Fruit fly (Drosophila melanogaster) whole organism, embryonic: ENCODE data around the gene CG3097.

Experiments
- Antp ChIP-seq: fragments of 200-800 bp; sonication (Bioruptor generic); optimal IDR thresholded peaks from 3 replicates; lab custom pipeline; 2016; ENCODE audit warnings: missing biosample characterization, missing genetic modification characterization
- Asciz ChIP-seq: fragments of 200-800 bp; sonication (Bioruptor generic); optimal IDR thresholded peaks from 2 replicates; lab custom pipeline; 2017; ENCODE audit warnings: missing biosample characterization, mild to moderate bottlenecking, missing genetic modification characterization, missing genetic modification reagents
- Blimp-1 ChIP-seq: fragments of 200-800 bp; sonication (Bioruptor generic); optimal IDR thresholded peaks from 3 replicates; lab custom pipeline; 2018; ENCODE audit warnings: missing biosample characterization, missing genetic modification characterization, mild to moderate bottlenecking, moderate library complexity, missing genetic modification reagents
- CG10321 ChIP-seq: fragments of 200-800 bp; sonication (Bioruptor generic); IDR thresholded peaks from 2 replicates; pipeline ENCODE4 v1.3.6; 2022; ENCODE audit warnings: missing biosample characterization, missing genetic modification characterization
- CG10462 ChIP-seq: fragments of 200-800 bp; sonication (Bioruptor generic); optimal IDR thresholded peaks from 2 replicates; lab custom pipeline; 2016; ENCODE audit warnings: missing biosample characterization, missing genetic modification characterization
- CG10543 ChIP-seq: fragments of 200-800 bp; sonication (Bioruptor generic); optimal IDR thresholded peaks from 3 replicates; lab custom pipeline; 2017; ENCODE audit warnings: missing biosample characterization, mild to moderate bottlenecking, missing genetic modification characterization, moderate library complexity
- CG10959 ChIP-seq: fragments of 200-800 bp; sonication (Bioruptor generic); IDR thresholded peaks from 2 replicates; pipeline ENCODE4 v1.3.6; 2022; ENCODE audit warnings: missing biosample characterization, missing genetic modification characterization
- CG12071 ChIP-seq: fragments of 200-800 bp; sonication (Bioruptor generic); optimal IDR thresholded peaks from 3 replicates; lab custom pipeline; 2018; ENCODE audit warnings: missing biosample characterization, mild to moderate bottlenecking, missing genetic modification characterization
- CG12659 ChIP-seq: fragments of 200-800 bp; sonication (Bioruptor generic); optimal IDR thresholded peaks from 3 replicates; lab custom pipeline; 2017; ENCODE audit warnings: mild to moderate bottlenecking, missing biosample characterization, missing genetic modification reagents, missing genetic modification characterization
- CG13424 ChIP-seq: fragments of 200-800 bp; sonication (Bioruptor generic); optimal IDR thresholded peaks from 2 replicates; lab custom pipeline; 2019; ENCODE audit warnings: missing biosample characterization, mild to moderate bottlenecking, missing genetic modification characterization, moderate library complexity
- CG15269 ChIP-seq: fragments of 200-800 bp; sonication (Bioruptor generic); optimal IDR thresholded peaks from 2 replicates; lab custom pipeline; 2018; ENCODE audit warnings: missing biosample characterization, mild to moderate bottlenecking, missing genetic modification characterization, moderate library complexity
- CG15601 ChIP-seq: fragments of 200-800 bp; sonication (Bioruptor generic); optimal IDR thresholded peaks from 3 replicates; lab custom pipeline; 2019; ENCODE audit warnings: missing biosample characterization, mild to moderate bottlenecking, missing genetic modification characterization, moderate library complexity
- CG17359 ChIP-seq: fragments of 200-800 bp; sonication (Bioruptor generic); optimal IDR thresholded peaks from 3 replicates; lab custom pipeline; 2018; ENCODE audit warnings: missing biosample characterization, mild to moderate bottlenecking, missing genetic modification characterization, moderate library complexity
- CG31388 ChIP-seq: fragments of 200-800 bp; sonication (Bioruptor generic); optimal IDR thresholded peaks from 2 replicates; lab custom pipeline; 2016; ENCODE audit warnings: missing biosample characterization, missing genetic modification characterization
- CG33557 ChIP-seq: fragments of 200-800 bp; sonication (Bioruptor generic); optimal IDR thresholded peaks from 2 replicates; lab custom pipeline; 2019; ENCODE audit warnings: missing biosample characterization, mild to moderate bottlenecking, missing genetic modification characterization, moderate library complexity
- CG4424 ChIP-seq: fragments of 200-800 bp; sonication (Bioruptor generic); optimal IDR thresholded peaks from 3 replicates; lab custom pipeline; 2016; ENCODE audit warnings: missing biosample characterization, missing genetic modification characterization
- CG6689 ChIP-seq: fragments of 200-800 bp; sonication (Bioruptor generic); IDR thresholded peaks from 2 replicates; pipeline ENCODE4 v1.3.6; 2022; ENCODE audit warnings: missing biosample characterization, missing genetic modification characterization
- CG6813 ChIP-seq: fragments of 200-800 bp; sonication (Bioruptor generic); optimal IDR thresholded peaks from 2 replicates; lab custom pipeline; 2017; ENCODE audit warnings: missing biosample characterization, missing genetic modification characterization, mild to moderate bottlenecking, moderate library complexity, missing genetic modification reagents
- CG7556 ChIP-seq: fragments of 200-800 bp; sonication (Bioruptor generic); optimal IDR thresholded peaks from 2 replicates; lab custom pipeline; 2017; ENCODE audit warnings: missing biosample characterization, mild to moderate bottlenecking, missing genetic modification characterization
- CG8924 ChIP-seq: fragments of 200-800 bp; optimal IDR thresholded peaks from 3 replicates; lab custom pipeline; 2019; ENCODE audit warnings: missing biosample characterization, mild to moderate bottlenecking, missing genetic modification characterization, moderate library complexity
- E2f1 ChIP-seq: fragments of 200-800 bp; sonication (Bioruptor generic); IDR thresholded peaks from 2 replicates; pipeline ENCODE4 v1.3.6; 2022; ENCODE audit warnings: missing biosample characterization, missing genetic modification characterization
- Eip74EF ChIP-seq, 2 experiments: fragments of 200-800 bp in 1 of 2; fragments of >200 bp in 1 of 2; sonication (Bioruptor generic) in 1 of 2; optimal IDR thresholded peaks; 2 replicates each; lab custom pipeline; 2017 to 2019; ENCODE audit warnings: missing biosample characterization in 2 of 2, missing genetic modification characterization in 2 of 2, mild to moderate bottlenecking in 1 of 2, moderate library complexity in 1 of 2
- Gug ChIP-seq: fragments of 200-800 bp; sonication (Bioruptor generic); IDR thresholded peaks from 4 replicates; pipeline ENCODE4 v1.3.6; 2022; ENCODE audit warnings: missing biosample characterization, missing genetic modification characterization
- HLH3B ChIP-seq: fragments of 200-800 bp; sonication (Bioruptor generic); IDR thresholded peaks from 2 replicates; pipeline ENCODE4 v1.3.6; 2022; ENCODE audit warnings: missing biosample characterization, missing genetic modification characterization
- Mes4 ChIP-seq: fragments of 200-800 bp; sonication (Bioruptor generic); optimal IDR thresholded peaks from 2 replicates; lab custom pipeline; 2016; ENCODE audit warnings: missing biosample characterization, missing genetic modification characterization
- NC2β ChIP-seq: fragments of 200-800 bp; sonication (Bioruptor generic); optimal IDR thresholded peaks from 2 replicates; lab custom pipeline; 2016; ENCODE audit warnings: missing biosample characterization, missing genetic modification characterization
- Oli ChIP-seq: fragments of 200-800 bp; sonication (Bioruptor generic); optimal IDR thresholded peaks from 2 replicates; lab custom pipeline; 2018; ENCODE audit warnings: missing biosample characterization, mild to moderate bottlenecking, missing genetic modification characterization, moderate library complexity
- Optix ChIP-seq: fragments of 200-800 bp; sonication (Bioruptor generic); IDR thresholded peaks from 3 replicates; pipeline ENCODE4 v1.3.6; 2022; ENCODE audit warnings: missing biosample characterization, missing genetic modification characterization
- PHDP ChIP-seq: fragments of 200-800 bp; sonication (Bioruptor generic); optimal IDR thresholded peaks from 3 replicates; lab custom pipeline; 2018; ENCODE audit warnings: missing biosample characterization, mild to moderate bottlenecking, missing genetic modification characterization, moderate library complexity
- Rx ChIP-seq: fragments of 200-800 bp; sonication (Bioruptor generic); IDR thresholded peaks from 2 replicates; pipeline ENCODE4 v1.3.6; 2022; ENCODE audit warnings: missing biosample characterization, missing genetic modification characterization
- Sox102F ChIP-seq: fragments of 200-800 bp; sonication (Bioruptor generic); optimal IDR thresholded peaks from 2 replicates; lab custom pipeline; 2018; ENCODE audit warnings: missing biosample characterization, mild to moderate bottlenecking, missing genetic modification characterization, moderate library complexity
- Xbp1 ChIP-seq: fragments of 200-800 bp; sonication (Bioruptor generic); optimal IDR thresholded peaks from 3 replicates; lab custom pipeline; 2016; ENCODE audit warnings: missing biosample characterization, mild to moderate bottlenecking, missing genetic modification characterization
- aop ChIP-seq: fragments of 200-800 bp; sonication (Bioruptor generic); IDR thresholded peaks from 2 replicates; pipeline ENCODE4 v1.3.6; 2022; ENCODE audit warnings: missing biosample characterization, missing genetic modification characterization
- bigmax ChIP-seq: fragments of 200-800 bp; sonication (Bioruptor generic); optimal IDR thresholded peaks from 2 replicates; lab custom pipeline; 2018; ENCODE audit warnings: missing biosample characterization, mild to moderate bottlenecking, missing genetic modification characterization
- chif ChIP-seq, 2 experiments: fragments of 200-800 bp; sonication (Bioruptor generic); optimal IDR thresholded peaks; 3 replicates each; lab custom pipeline; 2016; ENCODE audit warnings: missing biosample characterization in 2 of 2, missing genetic modification characterization in 2 of 2
- ci ChIP-seq: fragments of 200-800 bp; sonication (Bioruptor generic); IDR thresholded peaks from 3 replicates; pipeline ENCODE4 v1.3.6; 2022; ENCODE audit warnings: missing biosample characterization, missing genetic modification characterization
- crp ChIP-seq, 2 experiments: fragments of 200-800 bp; sonication (Bioruptor generic); optimal IDR thresholded peaks; 2 replicates in 1 of 2; 3 replicates in 1 of 2; lab custom pipeline; 2017; ENCODE audit warnings: missing biosample characterization in 2 of 2, missing genetic modification characterization in 2 of 2, mild to moderate bottlenecking in 1 of 2, moderate library complexity in 1 of 2
- gsb-n ChIP-seq: fragments of 200-800 bp; sonication (Bioruptor generic); optimal IDR thresholded peaks from 3 replicates; lab custom pipeline; 2018; ENCODE audit warnings: missing biosample characterization, mild to moderate bottlenecking, missing genetic modification characterization
- hkb ChIP-seq, 2 experiments: fragments of 200-800 bp in 1 of 2; fragments of >200 bp in 1 of 2; sonication (Bioruptor generic) in 1 of 2; IDR thresholded peaks in 1 of 2; optimal IDR thresholded peaks in 1 of 2; 2 replicates each; pipeline versions ENCODE4 v1.3.6 to Lab custom; 2017 to 2022; ENCODE audit warnings: missing biosample characterization in 1 of 2, missing genetic modification characterization in 1 of 2
- jing ChIP-seq: fragments of 200-800 bp; sonication (Bioruptor generic); optimal IDR thresholded peaks from 2 replicates; lab custom pipeline; 2018; ENCODE audit warnings: missing biosample characterization, mild to moderate bottlenecking, missing genetic modification characterization
- lmd ChIP-seq: fragments of 200-800 bp; sonication (Bioruptor generic); IDR thresholded peaks from 2 replicates; pipeline ENCODE4 v1.3.6; 2022; ENCODE audit warnings: missing biosample characterization, missing genetic modification characterization
- lola ChIP-seq, 3 experiments: fragments of >200 bp in 2 of 3; fragments of 200-800 bp in 1 of 3; sonication (Bioruptor generic) in 1 of 3; optimal IDR thresholded peaks; 2 replicates each; lab custom pipeline; 2017 to 2019; ENCODE audit warnings: missing biosample characterization in 3 of 3, missing genetic modification characterization in 3 of 3, mild to moderate bottlenecking in 1 of 3, moderate library complexity in 1 of 3
- mirr ChIP-seq: fragments of 200-800 bp; sonication (Bioruptor generic); optimal IDR thresholded peaks from 3 replicates; lab custom pipeline; 2018; ENCODE audit warnings: missing biosample characterization, mild to moderate bottlenecking, missing genetic modification characterization
- onecut ChIP-seq: fragments of 200-800 bp; sonication (Bioruptor generic); IDR thresholded peaks from 2 replicates; pipeline ENCODE4 v1.3.6; 2022; ENCODE audit warnings: missing biosample characterization, missing genetic modification characterization
- phol ChIP-seq: fragments of 200-800 bp; sonication (Bioruptor generic); optimal IDR thresholded peaks from 3 replicates; lab custom pipeline; 2018; ENCODE audit warnings: missing biosample characterization, mild to moderate bottlenecking, missing genetic modification characterization, moderate library complexity
- tup ChIP-seq: fragments of 200-800 bp; sonication (Bioruptor generic); optimal IDR thresholded peaks from 2 replicates; lab custom pipeline; 2016; ENCODE audit warnings: missing biosample characterization, mild to moderate bottlenecking, missing genetic modification characterization, moderate library complexity
- zf30C ChIP-seq: fragments of 200-800 bp; sonication (Bioruptor generic); optimal IDR thresholded peaks from 3 replicates; lab custom pipeline; 2018; ENCODE audit warnings: missing biosample characterization, mild to moderate bottlenecking, missing genetic modification characterization

CG3097 gene

dm6 chrX:5783260-5784040 is 12.9 kb upstream of the CG3097 start (continued):
- TF ChIP-seq CG10959 (GFP tag; lab: Robert Waterston, UW) (no peak), CG4424 (peak; percentile 17), hkb (optimal IDR thresholded peaks at IDR 0.05; lab: Kevin White, UChicago) (no peak), hkb (GFP tag; IDR thresholded peaks at IDR 0.05; lab: Robert Waterston, UW) (peak; percentile 51; the same call in 1 of the 2 replicates), Antp (no peak), Oli (tag; lab: Kevin White, UChicago) (peak; percentile 70), CG10462 (no peak), E2f1 (GFP tag; lab: Robert Waterston, UW) (no peak), CG8924 (tag; lab: Kevin White, UChicago) (peak; percentile 25), HLH3B (GFP tag; lab: Robert Waterston, UW) (peak; percentile 45), lola (GFP tag; optimal IDR thresholded peaks at IDR 0.05; lab: Kevin White, UChicago) (peak in 1 of 3 experiments; percentile 32), lmd (GFP tag; lab: Robert Waterston, UW) (peak; percentile 37; the same call in 1 of the 2 replicates), mirr (GFP tag; lab: Kevin White, UChicago) (no peak), CG12659 (GFP tag; lab: Kevin White, UChicago) (peak; percentile 14), CG17359 (tag; lab: Kevin White, UChicago) (peak; percentile 64), onecut (0 out of 2 replicates have a peak, but pooled peaks have one; percentile 22), Blimp-1 (GFP tag; lab: Kevin White, UChicago) (peak; percentile 84), CG6689 (GFP tag; lab: Robert Waterston, UW) (peak; percentile 68), PHDP (tag; lab: Kevin White, UChicago) (peak; percentile 41), bigmax (GFP tag; lab: Kevin White, UChicago) (no peak), zf30C (GFP tag; lab: Kevin White, UChicago) (no peak), CG15269 (peak; percentile 47), gsb-n (tag; lab: Kevin White, UChicago) (peak; percentile 34), CG15601 (peak; percentile 1), CG13424 (peak; percentile 47), ci (GFP tag; lab: Robert Waterston, UW) (peak; percentile 69), Gug (GFP tag; lab: Robert Waterston, UW) (0 out of 4 replicates have a peak, but pooled peaks have one; percentile 19), NC2β (GFP tag; lab: Kevin White, UChicago) (no peak), CG31388 (GFP tag; lab: Kevin White, UChicago) (no peak), Xbp1 (peak; percentile 33), CG7556 (GFP tag; lab: Kevin White, UChicago) (peak; percentile 26), tup (GFP tag; lab: Kevin White, UChicago) (no peak), Sox102F (GFP tag; lab: Kevin White, UChicago) (peak; percentile 76), CG12071 (peak; percentile 22), crp (GFP tag; optimal IDR thresholded peaks at IDR 0.05; lab: Kevin White, UChicago) (no peak), jing (peak; percentile 41), Rx (peak; percentile 21; the same call in 1 of the 2 replicates), Eip74EF (GFP tag; optimal IDR thresholded peaks at IDR 0.05; lab: Kevin White, UChicago) (peak in 1 of 2 experiments; percentile 13), chif (GFP tag; optimal IDR thresholded peaks at IDR 0.05; lab: Kevin White, UChicago) (peak in 1 of 2 experiments; percentile 24), Mes4 (GFP tag; lab: Kevin White, UChicago) (no peak), Optix (GFP tag; lab: Robert Waterston, UW) (no peak), aop (no peak), Asciz (GFP tag; lab: Kevin White, UChicago) (peak; percentile 54), phol (tag; lab: Kevin White, UChicago) (peak; percentile 62), CG10321 (no peak), CG6813 (GFP tag; lab: Kevin White, UChicago) (peak; percentile 2), CG10543 (GFP tag; lab: Kevin White, UChicago) (no peak), CG33557 (GFP tag; lab: Kevin White, UChicago) (no peak)
